Worm (Caenorhabditis elegans): ENCODE data around the gene cutc-1.

cutc-1 gene

DNA sequence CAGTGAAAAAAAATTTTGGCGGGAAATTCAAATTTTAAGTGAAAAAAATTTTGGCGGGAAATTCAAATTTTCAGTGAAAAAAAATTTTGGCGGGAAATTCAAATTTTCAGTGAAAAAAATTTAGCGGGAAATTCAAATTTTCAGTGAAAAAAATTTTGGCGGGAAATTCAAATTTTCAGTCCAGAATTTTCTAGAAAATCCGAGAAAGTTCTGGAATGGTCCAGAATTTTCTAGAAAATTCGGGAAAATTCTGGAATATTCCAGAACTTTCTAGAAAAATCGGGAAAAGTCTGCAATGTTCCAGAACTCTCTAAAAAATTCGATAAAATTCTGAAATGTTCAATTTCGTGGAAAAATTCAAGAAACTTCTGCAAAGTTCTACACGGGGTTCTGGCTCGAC, 39.0 kb upstream of the cutc-1 start:
- peak; percentile 90 for TF ChIP-seq hsf-1 (GFP tag; IDR thresholded peaks at IDR 0.05)

DNA sequence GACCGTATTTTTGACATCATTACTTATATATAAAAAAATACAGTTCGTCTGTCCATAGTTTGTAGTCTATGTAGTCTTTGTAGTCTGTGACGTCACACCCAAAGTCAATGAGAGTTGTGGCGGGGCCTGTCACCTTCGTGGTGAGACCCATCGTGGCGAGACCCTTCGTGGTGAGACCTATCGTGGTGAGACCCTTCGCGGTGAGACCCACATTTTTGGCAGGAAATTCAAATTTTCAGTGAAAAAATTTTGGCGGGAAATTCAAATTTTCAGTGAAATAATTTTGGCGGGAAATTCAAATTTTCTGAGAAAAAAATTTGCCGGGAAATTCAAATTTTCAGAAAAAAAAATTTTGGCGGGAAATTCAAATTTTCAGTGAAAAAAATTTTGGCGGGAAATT, 37.9 kb upstream of the cutc-1 start:
- peak; percentile 32; the same call in 1 of the 2 replicates for TF ChIP-seq D2030.7 (GFP tag; IDR thresholded peaks at IDR 0.05)
- TF ChIP-seq mcd-1 (GFP tag; IDR thresholded peaks at IDR 0.05): peak; percentile 44; the same call in 1 of the 2 replicates
- TF ChIP-seq F33H1.4 (GFP tag; IDR thresholded peaks at IDR 0.05): peak; percentile 79
- peak; percentile 15 for TF ChIP-seq lin-54 (GFP tag; optimal IDR thresholded peaks at IDR 0.05)
- TF ChIP-seq ceh-91 (GFP tag; IDR thresholded peaks at IDR 0.05): 0 out of 2 replicates have a peak, but pooled peaks have one; percentile 28

DNA sequence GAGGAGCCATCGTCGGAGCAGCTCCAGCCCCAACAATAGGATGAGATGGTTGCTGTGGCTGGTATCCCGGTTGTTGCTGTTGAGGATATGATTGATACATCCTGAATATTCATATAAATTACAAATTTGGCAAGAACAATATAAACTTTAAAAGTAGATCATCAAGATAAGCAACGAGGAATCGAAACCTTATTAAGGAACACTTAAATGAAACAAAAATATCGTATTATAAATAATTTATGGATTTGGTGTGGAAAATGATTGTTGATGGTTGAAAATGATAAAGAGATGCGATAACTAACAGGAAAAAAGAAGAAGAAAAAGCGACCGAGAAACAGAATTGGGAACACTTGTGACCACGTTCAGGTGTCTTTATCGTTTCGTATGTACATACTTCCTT, 35.9 kb upstream of the cutc-1 start, which contains the start of gene pqn-96:
Gene pqn-96, minus strand, starts transcription at position 101 of the 400 bp plus-strand sequence.
- TF ChIP-seq hrde-1 (tag; optimal IDR thresholded peaks at IDR 0.05; ENCODE audit: borderline replicate concordance): no peak
- TF ChIP-seq lag-1 (GFP tag; IDR thresholded peaks at IDR 0.05): no peak
- TF ChIP-seq atf-7 (tag; optimal IDR thresholded peaks at IDR 0.05): no peak

DNA sequence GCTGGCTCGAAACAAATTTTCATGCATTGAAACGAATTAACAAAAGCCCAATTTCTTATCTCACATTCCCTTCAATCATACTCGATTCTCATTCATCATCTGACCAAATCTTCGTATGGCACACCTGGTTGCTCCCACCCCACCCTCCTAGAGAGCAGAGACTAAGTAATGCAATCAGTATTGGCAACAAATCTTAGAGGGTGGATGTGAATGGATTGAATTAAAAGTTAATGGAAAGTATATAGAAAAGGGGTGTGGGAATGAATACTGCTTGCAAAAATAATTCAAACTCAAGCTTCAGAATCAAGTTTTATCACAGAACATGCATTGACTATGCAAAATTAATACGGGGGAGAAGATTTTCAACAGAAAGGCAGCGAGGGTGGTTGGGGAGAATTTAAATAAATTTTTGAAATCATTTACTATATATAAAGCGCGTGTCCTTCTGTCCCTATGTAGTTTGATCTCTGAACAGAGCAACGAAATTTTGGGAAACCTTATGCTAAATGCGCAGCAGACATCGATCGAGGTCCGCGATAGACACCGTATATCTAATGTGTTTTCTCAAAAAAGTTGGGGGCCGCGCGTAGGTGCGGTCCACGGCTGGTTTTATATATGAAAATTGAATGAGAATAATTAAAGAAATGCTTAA, 34.5 kb upstream of the cutc-1 start:
- 0 out of 2 replicates have a peak, but pooled peaks have one; percentile 11 for TF ChIP-seq B0336.3 (GFP tag; IDR thresholded peaks at IDR 0.05)
- TF ChIP-seq egl-44 (GFP tag; IDR thresholded peaks at IDR 0.05): no peak
- peak; percentile 30 for TF ChIP-seq snpc-1.1 (tag; optimal IDR thresholded peaks at IDR 0.05; ENCODE audit: insufficient read depth)
- TF ChIP-seq F49E8.2 (tag; optimal IDR thresholded peaks at IDR 0.05; ENCODE audit: insufficient read depth): no peak
- TF ChIP-seq snpc-1.3 (tag; optimal IDR thresholded peaks at IDR 0.05; ENCODE audit: insufficient read depth): no peak
- TF ChIP-seq ztf-22 (GFP tag; optimal IDR thresholded peaks at IDR 0.05): no peak
- TF ChIP-seq snpc-4 (GFP tag; optimal IDR thresholded peaks at IDR 0.05): peak; percentile 33
- TF ChIP-seq snpc-4 (tag; optimal IDR thresholded peaks at IDR 0.05): peak in 2 of 4 experiments; percentile 61 to 81
- 0 out of 2 replicates have a peak, but pooled peaks have one; percentile 22 for TF ChIP-seq hmg-1.2 (GFP tag; IDR thresholded peaks at IDR 0.05)
- TF ChIP-seq ceh-100 (GFP tag; IDR thresholded peaks at IDR 0.05): no peak
- TF ChIP-seq nhr-90 (tag; optimal IDR thresholded peaks at IDR 0.05): no peak

DNA sequence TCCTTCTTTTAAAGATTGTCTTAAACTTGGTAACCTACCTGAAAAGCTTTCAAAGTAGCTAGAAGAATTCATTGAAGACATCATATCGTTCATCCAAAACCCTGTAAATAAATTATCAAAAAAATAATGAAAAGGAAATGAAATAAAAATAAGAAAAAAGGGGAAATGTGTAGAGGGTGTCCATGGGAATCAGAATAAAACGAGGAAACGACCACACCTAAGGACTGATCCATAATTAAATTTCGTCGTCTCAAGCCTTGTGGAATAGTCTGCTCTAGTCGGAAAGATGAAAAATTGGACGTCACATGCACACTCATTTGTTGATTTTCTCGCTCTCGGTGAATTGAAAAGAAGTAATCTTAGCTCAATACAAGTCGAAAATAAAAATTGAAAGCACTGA, 31.7 kb upstream of the cutc-1 start, which contains the start of gene ZK1236.9:
Gene ZK1236.9, minus strand, starts transcription at position 101 of the 400 bp plus-strand sequence.
- no peak for TF ChIP-seq ceh-40 (GFP tag; IDR thresholded peaks at IDR 0.05)
- no peak for TF ChIP-seq ceh-91 (GFP tag; IDR thresholded peaks at IDR 0.05)
- no peak for TF ChIP-seq nhr-90 (tag; optimal IDR thresholded peaks at IDR 0.05)
- TF ChIP-seq attf-3 (GFP tag; conservative IDR thresholded peaks at IDR 0.05): no peak
- TF ChIP-seq B0019.2 (GFP tag; conservative IDR thresholded peaks at IDR 0.05): no peak
- TF ChIP-seq mxl-1 (tag; optimal IDR thresholded peaks at IDR 0.05): no peak
- no peak for TF ChIP-seq lin-40 (tag; optimal IDR thresholded peaks at IDR 0.05)
- TF ChIP-seq ets-4 (GFP tag; optimal IDR thresholded peaks at IDR 0.05): no peak
- no peak for TF ChIP-seq ztf-3 (GFP tag; optimal IDR thresholded peaks at IDR 0.05)
- TF ChIP-seq Y79H2A.3 (GFP tag; conservative IDR thresholded peaks at IDR 0.05): no peak
- TF ChIP-seq hrde-1 (tag; optimal IDR thresholded peaks at IDR 0.05; ENCODE audit: borderline replicate concordance): no peak
- no peak for TF ChIP-seq snpc-1.3 (tag; optimal IDR thresholded peaks at IDR 0.05; ENCODE audit: insufficient read depth)
- TF ChIP-seq C17E4.6 (GFP tag; IDR thresholded peaks at IDR 0.05): no peak

Measured in whole organism, young adult.